Worm (Caenorhabditis elegans): ENCODE measurements around the gene C27F2.9.

The C27F2.9 gene

ce11 chrIII:4917960-4918712 lies 44.7 kb downstream of the C27F2.9 start, which contains the start of gene rpb-8 (continued):
- TF ChIP-seq crh-2 (tag; optimal IDR thresholded peaks at IDR 0.05) (peak; percentile 45), blmp-1 (tag; optimal IDR thresholded peaks at IDR 0.05; ENCODE audit: insufficient read depth) (peak; percentile 18), sma-3 (GFP tag; optimal IDR thresholded peaks at IDR 0.05) (peak; percentile 18), ztf-4 (tag; optimal IDR thresholded peaks at IDR 0.05) (no peak), nhr-25 (tag; optimal IDR thresholded peaks at IDR 0.05) (peak; percentile 16), C34F6.9 (tag; optimal IDR thresholded peaks at IDR 0.05) (peak; percentile 64), elt-3 (tag; optimal IDR thresholded peaks at IDR 0.05) (no peak), nhr-21 (tag; optimal IDR thresholded peaks at IDR 0.05) (peak; percentile 3), dmd-4 (tag; optimal IDR thresholded peaks at IDR 0.05) (no peak), mab-5 (tag; optimal IDR thresholded peaks at IDR 0.05) (no peak), alr-1 (tag; optimal IDR thresholded peaks at IDR 0.05) (no peak), ztf-11 (tag; optimal IDR thresholded peaks at IDR 0.05) (no peak), unc-39 (tag; optimal IDR thresholded peaks at IDR 0.05) (no peak), sma-9 (GFP tag; optimal IDR thresholded peaks at IDR 0.05) (peak; percentile 13), sma-9 (tag; optimal IDR thresholded peaks at IDR 0.05) (no peak), ama-1 (optimal IDR thresholded peaks at IDR 0.05) (peak; percentile 44), gmeb-1 (tag; optimal IDR thresholded peaks at IDR 0.05) (peak; percentile 89), egl-27 (tag; optimal IDR thresholded peaks at IDR 0.05) (no peak)

- TF ChIP-seq nhr-77 (tag; optimal IDR thresholded peaks at IDR 0.05) (no peak), C34F6.9 (tag; optimal IDR thresholded peaks at IDR 0.05) (no peak), gmeb-1 (tag; optimal IDR thresholded peaks at IDR 0.05) (no peak), lin-39 (tag; optimal IDR thresholded peaks at IDR 0.05) (no peak), unc-55 (GFP tag; optimal IDR thresholded peaks at IDR 0.05) (no peak), ceh-16 (tag; optimal IDR thresholded peaks at IDR 0.05) (no peak), skn-1 (tag; optimal IDR thresholded peaks at IDR 0.05) (no peak), sma-3 (GFP tag; optimal IDR thresholded peaks at IDR 0.05) (no peak), ztf-4 (tag; optimal IDR thresholded peaks at IDR 0.05) (no peak), crh-2 (tag; optimal IDR thresholded peaks at IDR 0.05) (no peak)
These were observed 45.8 kb downstream of the C27F2.9 start, which contains the start of gene rars-1 for ce11 chrIII:4917077-4917476. Gene rars-1 (minus strand): TSS chrIII:4917177.

ce11 chrIII:4913736-4914135 lies 49.1 kb downstream of the C27F2.9 start:
- TF ChIP-seq ztf-4 (tag; optimal IDR thresholded peaks at IDR 0.05): no peak
- TF ChIP-seq ama-1 (optimal IDR thresholded peaks at IDR 0.05): no peak
- no peak for TF ChIP-seq unc-39 (tag; optimal IDR thresholded peaks at IDR 0.05)
- no peak for TF ChIP-seq skn-1 (tag; optimal IDR thresholded peaks at IDR 0.05)
- no peak for TF ChIP-seq F13H6.1 (tag; optimal IDR thresholded peaks at IDR 0.05)
- no peak for TF ChIP-seq mbf-1 (tag; optimal IDR thresholded peaks at IDR 0.05)
- no peak for TF ChIP-seq sma-9 (GFP tag; optimal IDR thresholded peaks at IDR 0.05)
- no peak for TF ChIP-seq sma-9 (tag; optimal IDR thresholded peaks at IDR 0.05)
- no peak for TF ChIP-seq nhr-6 (tag; optimal IDR thresholded peaks at IDR 0.05)
- no peak for TF ChIP-seq nhr-25 (tag; optimal IDR thresholded peaks at IDR 0.05)
- no peak for TF ChIP-seq sma-3 (GFP tag; optimal IDR thresholded peaks at IDR 0.05)
- no peak for TF ChIP-seq R02D3.7 (tag; optimal IDR thresholded peaks at IDR 0.05)
- no peak for TF ChIP-seq ztf-1 (GFP tag; conservative IDR thresholded peaks at IDR 0.05)
- TF ChIP-seq egl-27 (tag; optimal IDR thresholded peaks at IDR 0.05): no peak
- TF ChIP-seq peb-1 (tag; optimal IDR thresholded peaks at IDR 0.05): no peak

ce11 chrIII:4912317-4912716 lies 50.5 kb downstream of the C27F2.9 start, which contains the start of the genes F26F4.9 and cee-1:
Gene F26F4.9 (minus strand): TSS chrIII:4912521.
Gene cee-1 (plus strand): TSS chrIII:4912699.
- TF ChIP-seq mab-5 (tag; optimal IDR thresholded peaks at IDR 0.05) (no peak), nhr-23 (tag; optimal IDR thresholded peaks at IDR 0.05) (no peak), dmd-4 (tag; optimal IDR thresholded peaks at IDR 0.05) (no peak), nhr-25 (tag; optimal IDR thresholded peaks at IDR 0.05) (peak; percentile 44), unc-39 (tag; optimal IDR thresholded peaks at IDR 0.05) (no peak), crh-2 (tag; optimal IDR thresholded peaks at IDR 0.05) (peak; percentile 66), gmeb-1 (tag; optimal IDR thresholded peaks at IDR 0.05) (peak; percentile 53), ztf-11 (tag; optimal IDR thresholded peaks at IDR 0.05) (no peak), mbf-1 (tag; optimal IDR thresholded peaks at IDR 0.05) (no peak), lsy-2 (tag; optimal IDR thresholded peaks at IDR 0.05) (peak; percentile 43 to 73), fos-1 (tag; optimal IDR thresholded peaks at IDR 0.05) (peak; percentile 11), nhr-77 (tag; optimal IDR thresholded peaks at IDR 0.05) (no peak), lin-39 (tag; optimal IDR thresholded peaks at IDR 0.05) (no peak), nhr-10 (tag; optimal IDR thresholded peaks at IDR 0.05) (no peak), skn-1 (tag; optimal IDR thresholded peaks at IDR 0.05) (no peak), zag-1 (tag; optimal IDR thresholded peaks at IDR 0.05) (no peak), Y55F3AM.14 (GFP tag; optimal IDR thresholded peaks at IDR 0.05) (no peak), ceh-82 (tag; optimal IDR thresholded peaks at IDR 0.05) (no peak), unc-55 (GFP tag; optimal IDR thresholded peaks at IDR 0.05) (peak; percentile 74), sma-9 (GFP tag; optimal IDR thresholded peaks at IDR 0.05) (peak; percentile 67), sma-9 (tag; optimal IDR thresholded peaks at IDR 0.05) (no peak), nhr-11 (tag; optimal IDR thresholded peaks at IDR 0.05) (no peak), R02D3.7 (tag; optimal IDR thresholded peaks at IDR 0.05) (no peak), ceh-16 (tag; optimal IDR thresholded peaks at IDR 0.05) (no peak), snpc-4 (tag; optimal IDR thresholded peaks at IDR 0.05) (no peak), ztf-4 (tag; optimal IDR thresholded peaks at IDR 0.05) (no peak), aly-2 (tag; optimal IDR thresholded peaks at IDR 0.05) (no peak), nhr-12 (tag; optimal IDR thresholded peaks at IDR 0.05) (no peak), egl-27 (tag; optimal IDR thresholded peaks at IDR 0.05) (no peak), nhr-21 (tag; optimal IDR thresholded peaks at IDR 0.05) (no peak), elt-3 (tag; optimal IDR thresholded peaks at IDR 0.05) (no peak), blmp-1 (tag; optimal IDR thresholded peaks at IDR 0.05; ENCODE audit: insufficient read depth) (no peak), sma-3 (GFP tag; optimal IDR thresholded peaks at IDR 0.05) (peak; percentile 75), lin-13 (GFP tag; optimal IDR thresholded peaks at IDR 0.05) (peak; percentile 41), sem-4 (tag; optimal IDR thresholded peaks at IDR 0.05) (no peak)
